Worm (Caenorhabditis elegans): ENCODE measurements around the gene F28G4.3.

DNA sequence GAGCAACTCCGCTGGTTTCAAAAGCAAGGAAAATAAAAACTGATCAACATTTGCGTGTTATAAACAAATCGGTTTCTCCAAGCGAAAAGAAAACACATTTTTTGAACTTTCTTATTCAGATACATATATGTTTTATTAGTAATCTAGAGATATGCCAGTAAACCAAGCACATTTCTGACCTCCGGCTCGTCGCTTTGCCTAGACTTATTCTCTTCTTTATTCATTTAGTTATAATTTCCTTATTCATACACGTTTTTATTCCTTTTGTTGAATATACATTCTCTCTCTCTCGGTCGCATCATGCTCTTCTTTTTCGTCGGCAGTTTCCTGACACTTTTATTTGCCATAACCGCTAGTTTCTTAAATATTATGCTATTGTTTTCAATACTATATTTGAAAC, 11.2 kb upstream of the F28G4.3 start, which contains the start of gene srbc-84:
- TF ChIP-seq ztf-6 (GFP tag; IDR thresholded peaks at IDR 0.05) (no peak), snpc-4 (GFP tag; optimal IDR thresholded peaks at IDR 0.05) (no peak), snpc-4 (tag; optimal IDR thresholded peaks at IDR 0.05) (no peak), unc-62 (GFP tag; optimal IDR thresholded peaks at IDR 0.05) (no peak)
